Worm (Caenorhabditis elegans) whole organism, L4 larva: Measurements from ENCODE around the gene F48G7.4.

Experiments
- F37D6.2 ChIP-seq: sonication (generic microtip); optimal IDR thresholded peaks from 2 replicates; lab custom pipeline; 2016; ENCODE audit warnings: mild to moderate bottlenecking, missing genetic modification characterization, missing compliant biosample characterization
- Y105C5A.15 ChIP-seq: fragments of 200-800 bp; sonication (Bioruptor generic); IDR thresholded peaks from 2 replicates; pipeline ENCODE4 v1.3.6; 2022; ENCODE audit warnings: missing genetic modification characterization, missing compliant biosample characterization
- ceh-20 ChIP-seq: fragments of 200-800 bp; sonication (Bioruptor generic); IDR thresholded peaks from 2 replicates; pipeline ENCODE4 v1.3.6; 2022; ENCODE audit warnings: missing genetic modification reagents, missing genetic modification characterization, missing compliant biosample characterization
- ceh-32 ChIP-seq: sonication (generic microtip); optimal IDR thresholded peaks from 2 replicates; lab custom pipeline; 2016; ENCODE audit warnings: mild to moderate bottlenecking, missing genetic modification characterization, missing compliant biosample characterization; ENCODE audit not compliant: poor library complexity
- ceh-62 ChIP-seq: sonication (generic microtip); optimal IDR thresholded peaks from 2 replicates; lab custom pipeline; 2017; ENCODE audit warnings: missing biosample characterization, missing genetic modification characterization
- dmd-6 ChIP-seq: fragments of 200-800 bp; sonication (Bioruptor generic); IDR thresholded peaks from 2 replicates; pipeline ENCODE4 v1.3.6; 2022; ENCODE audit warnings: missing genetic modification reagents, missing genetic modification characterization, missing compliant biosample characterization
- dmd-9 ChIP-seq: fragments of 200-800 bp; sonication (Bioruptor generic); IDR thresholded peaks from 2 replicates; pipeline ENCODE4 v1.3.6; 2022; ENCODE audit warnings: missing genetic modification reagents, missing genetic modification characterization, missing compliant biosample characterization
- dpl-1 ChIP-seq: fragments of 150-350 bp; optimal IDR thresholded peaks from 2 replicates; lab custom pipeline; 2014; ENCODE audit warnings: missing biosample characterization, missing genetic modification reagents, missing genetic modification characterization
- duxl-1 ChIP-seq: sonication (generic microtip); optimal IDR thresholded peaks from 2 replicates; lab custom pipeline; 2016; ENCODE audit warnings: mild to moderate bottlenecking, missing genetic modification characterization, moderate library complexity, missing compliant biosample characterization; ENCODE audit not compliant: poor library complexity
- dve-1 ChIP-seq: sonication (generic microtip); optimal IDR thresholded peaks from 2 replicates; lab custom pipeline; 2017; ENCODE audit warnings: antibody characterized with exemption, mild to moderate bottlenecking, missing genetic modification characterization, missing compliant biosample characterization; ENCODE audit not compliant: insufficient read depth
- egl-27 ChIP-seq: sonication (generic microtip); optimal IDR thresholded peaks from 3 replicates; lab custom pipeline; 2017; ENCODE audit warnings: missing biosample characterization, missing genetic modification reagents, missing genetic modification characterization
- fkh-10 ChIP-seq: fragments of 150-350 bp; optimal IDR thresholded peaks from 2 replicates; lab custom pipeline; 2014; ENCODE audit warnings: missing biosample characterization, missing genetic modification reagents, missing genetic modification characterization
- hif-1 ChIP-seq, 2 experiments: sonication (generic microtip); optimal IDR thresholded peaks; 2 replicates each; lab custom pipeline; 2016 to 2017; ENCODE audit warnings: missing compliant biosample characterization in 2 of 2, missing genetic modification characterization in 2 of 2, missing genetic modification reagents in 2 of 2, missing genotype in 2 of 2, mild to moderate bottlenecking in 1 of 2
- hlh-11 ChIP-seq: fragments of 200-800 bp; sonication (Bioruptor generic); optimal IDR thresholded peaks from 2 replicates; lab custom pipeline; 2018; ENCODE audit warnings: mild to moderate bottlenecking, missing genetic modification characterization, missing compliant biosample characterization
- hlh-30 ChIP-seq: sonication (generic microtip); optimal IDR thresholded peaks from 2 replicates; lab custom pipeline; 2017; ENCODE audit warnings: antibody characterized with exemption, mild to moderate bottlenecking, missing genetic modification characterization, missing compliant biosample characterization; ENCODE audit not compliant: insufficient read depth
- hmg-1.1 ChIP-seq: fragments of 200-800 bp; sonication (Bioruptor generic); IDR thresholded peaks from 2 replicates; pipeline ENCODE4 v1.3.6; 2022; ENCODE audit warnings: missing genetic modification reagents, missing genetic modification characterization, missing compliant biosample characterization
- jun-1 ChIP-seq: fragments of 150-350 bp; optimal IDR thresholded peaks from 2 replicates; lab custom pipeline; 2014; ENCODE audit warnings: missing biosample characterization, missing genetic modification reagents, missing genetic modification characterization
- lin-13 ChIP-seq: fragments of 150-350 bp; optimal IDR thresholded peaks from 2 replicates; lab custom pipeline; 2014; ENCODE audit warnings: missing biosample characterization, missing genetic modification reagents, missing genetic modification characterization
- lin-15B ChIP-seq: fragments of 150-350 bp; sonication (generic microtip); optimal IDR thresholded peaks from 3 replicates; lab custom pipeline; 2014; ENCODE audit warnings: missing biosample characterization, missing genetic modification characterization
- lir-3 ChIP-seq: sonication (generic microtip); optimal IDR thresholded peaks from 2 replicates; lab custom pipeline; 2016; ENCODE audit warnings: mild to moderate bottlenecking, missing genetic modification characterization, missing compliant biosample characterization
- lsy-2 ChIP-seq, 2 experiments: fragments of 150-350 bp in 1 of 2; sonication (generic microtip) in 1 of 2; optimal IDR thresholded peaks; 2 replicates each; lab custom pipeline; 2014 to 2017; ENCODE audit warnings: missing biosample characterization in 2 of 2, missing genetic modification characterization in 2 of 2
- mdl-1 ChIP-seq, 2 experiments: fragments of 150-350 bp in 1 of 2; sonication (generic microtip) in 1 of 2; optimal IDR thresholded peaks; 2 replicates each; lab custom pipeline; 2014 to 2017; ENCODE audit warnings: missing biosample characterization in 2 of 2, missing genetic modification characterization in 2 of 2
- mep-1 ChIP-seq: fragments of 150-350 bp; sonication (generic microtip); optimal IDR thresholded peaks from 3 replicates; lab custom pipeline; 2014; ENCODE audit warnings: missing biosample characterization, missing genetic modification characterization
- mes-2 ChIP-seq: sonication (generic microtip); optimal IDR thresholded peaks from 2 replicates; lab custom pipeline; 2016; ENCODE audit warnings: missing genotype, mild to moderate bottlenecking, missing genetic modification characterization, missing compliant biosample characterization; ENCODE audit not compliant: poor library complexity, severe bottlenecking
- nhr-102 ChIP-seq: sonication (generic microtip); optimal IDR thresholded peaks from 2 replicates; lab custom pipeline; 2016; ENCODE audit warnings: mild to moderate bottlenecking, missing genetic modification characterization, moderate library complexity, missing compliant biosample characterization
- nhr-11 ChIP-seq: fragments of 150-350 bp; optimal IDR thresholded peaks from 2 replicates; lab custom pipeline; 2014; ENCODE audit warnings: missing biosample characterization, missing genetic modification characterization
- nhr-25 ChIP-seq: sonication (generic microtip); optimal IDR thresholded peaks from 2 replicates; lab custom pipeline; 2017; ENCODE audit warnings: missing genetic modification characterization, mild to moderate bottlenecking, missing compliant biosample characterization, antibody characterized with exemption, moderate library complexity, borderline replicate concordance; ENCODE audit not compliant: insufficient read depth
- nhr-28 ChIP-seq: fragments of 150-350 bp; optimal IDR thresholded peaks from 2 replicates; lab custom pipeline; 2014; ENCODE audit warnings: missing biosample characterization, missing genetic modification characterization
- nhr-42 ChIP-seq: fragments of 200-800 bp; sonication (Bioruptor generic); IDR thresholded peaks from 2 replicates; pipeline ENCODE4 v1.3.6; 2022; ENCODE audit warnings: missing genetic modification characterization, missing compliant biosample characterization
- nhr-48 ChIP-seq: sonication (generic microtip); optimal IDR thresholded peaks from 2 replicates; lab custom pipeline; 2016; ENCODE audit warnings: mild to moderate bottlenecking, missing genetic modification characterization, missing compliant biosample characterization
- nhr-6 ChIP-seq: fragments of 150-350 bp; optimal IDR thresholded peaks from 2 replicates; lab custom pipeline; 2014; ENCODE audit warnings: missing biosample characterization, missing genetic modification characterization
- php-3 ChIP-seq: fragments of 200-800 bp; sonication (Bioruptor generic); IDR thresholded peaks from 2 replicates; pipeline ENCODE4 v1.3.6; 2022; ENCODE audit warnings: missing genetic modification reagents, missing genetic modification characterization, missing compliant biosample characterization
- rbr-2 ChIP-seq: sonication (generic microtip); optimal IDR thresholded peaks from 2 replicates; lab custom pipeline; 2016; ENCODE audit warnings: missing genotype, missing genetic modification characterization, missing compliant biosample characterization
- saeg-2 ChIP-seq: fragments of 200-800 bp; sonication (Bioruptor generic); IDR thresholded peaks from 2 replicates; pipeline ENCODE4 v1.3.6; 2022; ENCODE audit warnings: missing genetic modification reagents, missing genetic modification characterization, missing compliant biosample characterization
- tag-97 ChIP-seq: fragments of 200-800 bp; sonication (Bioruptor generic); IDR thresholded peaks from 2 replicates; pipeline ENCODE4 v1.3.6; 2022; ENCODE audit warnings: missing genetic modification characterization, missing compliant biosample characterization
- tra-1 ChIP-seq: fragments of 200-800 bp; sonication (Bioruptor generic); IDR thresholded peaks from 2 replicates; pipeline ENCODE4 v1.3.6; 2022; ENCODE audit warnings: missing genetic modification reagents, missing genetic modification characterization, missing compliant biosample characterization
- unc-62 ChIP-seq, 3 experiments: fragments of 150-350 bp in 1 of 3; sonication (generic microtip); optimal IDR thresholded peaks in 2 of 3; peaks in 1 of 3; 1 replicate in 1 of 3; 2 replicates in 2 of 3; lab custom pipeline; 2014 to 2017; ENCODE audit warnings: missing biosample characterization in 3 of 3, missing genetic modification characterization in 3 of 3, missing genetic modification reagents in 3 of 3, missing genotype in 1 of 3

The F48G7.4 gene

ce11 chrV:619054-619453 is at the start of gene F48G7.4:
TSS of gene F48G7.4 (plus strand) at chrV:619453.
- TF ChIP-seq nhr-48: peak; percentile 24
- peak; percentile 18 for TF ChIP-seq nhr-11 (tag; lab: Kevin White, UChicago)
- peak; percentile 73 for TF ChIP-seq mep-1 (tag; lab: Kevin White, UChicago)
- peak; percentile 50 for TF ChIP-seq duxl-1 (tag; lab: Kevin White, UChicago)
- peak; percentile 30 for TF ChIP-seq nhr-6
- no peak for TF ChIP-seq nhr-25 (tag; lab: Kevin White, UChicago)
- TF ChIP-seq hif-1 (tag; optimal IDR thresholded peaks at IDR 0.05; lab: Kevin White, UChicago): peak in 1 of 2 experiments; percentile 26
- TF ChIP-seq unc-62 (GFP tag; optimal IDR thresholded peaks at IDR 0.05 in 1 of 2; lab: Kevin White, UChicago): peak in 1 of 2 experiments; percentile 99
- no peak for TF ChIP-seq unc-62 (tag; optimal IDR thresholded peaks at IDR 0.05; lab: Kevin White, UChicago)
- TF ChIP-seq mes-2 (tag; lab: Kevin White, UChicago): peak; percentile 56
- peak; percentile 75 for TF ChIP-seq dmd-6
- no peak for TF ChIP-seq nhr-42 (GFP tag; lab: Robert Waterston, UW)
- peak; percentile 40 to 76 for TF ChIP-seq lsy-2 (tag; optimal IDR thresholded peaks at IDR 0.05; lab: Kevin White, UChicago)
- TF ChIP-seq dpl-1 (GFP tag; lab: Kevin White, UChicago): peak; percentile 10
- TF ChIP-seq hlh-11 (tag; lab: Kevin White, UChicago): peak; percentile 71
- 0 out of 2 replicates have a peak, but pooled peaks have one; percentile 33 for TF ChIP-seq tag-97
- no peak for TF ChIP-seq dmd-9 (GFP tag; lab: Robert Waterston, UW)
- TF ChIP-seq fkh-10 (GFP tag; lab: Kevin White, UChicago): peak; percentile 65
- peak; percentile 84 for TF ChIP-seq rbr-2 (tag; lab: Kevin White, UChicago)
- TF ChIP-seq ceh-62 (tag; lab: Kevin White, UChicago): no peak
- TF ChIP-seq dve-1 (tag; lab: Kevin White, UChicago): peak; percentile 47
- TF ChIP-seq nhr-28: peak; percentile 74
- no peak for TF ChIP-seq Y105C5A.15 (GFP tag; lab: Robert Waterston, UW)
- TF ChIP-seq F37D6.2 (tag; lab: Kevin White, UChicago): peak; percentile 15
- TF ChIP-seq hlh-30 (tag; lab: Kevin White, UChicago): peak; percentile 79
- peak; percentile 77 for TF ChIP-seq tra-1 (GFP tag; lab: Robert Waterston, UW)
- TF ChIP-seq hmg-1.1 (GFP tag; lab: Robert Waterston, UW): peak; percentile 56; the same call in 1 of the 2 replicates
- TF ChIP-seq lin-15B (tag; lab: Kevin White, UChicago): no peak
- no peak for TF ChIP-seq egl-27 (tag; lab: Kevin White, UChicago)
- peak in 1 of 2 experiments; percentile 60 for TF ChIP-seq mdl-1 (tag; optimal IDR thresholded peaks at IDR 0.05; lab: Kevin White, UChicago)
- peak; percentile 60; the same call in 1 of the 2 replicates for TF ChIP-seq ceh-20 (GFP tag; lab: Robert Waterston, UW)

- TF ChIP-seq rbr-2 (tag; lab: Kevin White, UChicago) (no peak), mep-1 (tag; lab: Kevin White, UChicago) (no peak), saeg-2 (GFP tag; lab: Robert Waterston, UW) (no peak), lir-3 (no peak)
These were observed 44.6 kb upstream of the F48G7.4 start, which contains the start of gene C14C6.13 for ce11 chrV:574639-575038. TSS of gene C14C6.13 (minus strand) at chrV:574739.

DNA sequence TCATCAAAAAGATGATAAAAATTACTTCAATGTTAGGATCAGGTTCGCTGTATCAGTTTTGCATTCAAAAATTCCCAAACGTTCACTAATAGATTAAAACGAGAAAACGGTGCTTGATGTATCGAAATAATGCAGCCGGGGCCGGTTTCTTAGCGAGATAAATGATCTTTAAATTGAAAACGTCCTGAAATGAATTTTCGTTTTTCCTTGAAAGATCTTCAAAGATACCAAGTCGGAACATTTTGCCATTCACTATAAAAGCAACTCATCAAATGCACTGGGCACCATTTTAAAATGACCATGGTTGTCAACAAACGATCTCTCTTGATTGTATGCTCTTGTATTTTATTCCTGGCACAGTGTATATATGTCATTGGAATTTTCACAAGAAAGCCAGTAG is 43.2 kb upstream of the F48G7.4 start, which contains the start of gene K06H6.5:
Gene K06H6.5 (plus strand): TSS at position 301 of the 400 bp plus-strand sequence.
- TF ChIP-seq nhr-102 (tag; lab: Kevin White, UChicago): no peak
- TF ChIP-seq jun-1: no peak
- no peak for TF ChIP-seq php-3 (GFP tag; lab: Robert Waterston, UW)
- TF ChIP-seq egl-27 (tag; lab: Kevin White, UChicago): no peak
- no peak for TF ChIP-seq tag-97
- TF ChIP-seq ceh-32 (tag; lab: Kevin White, UChicago): no peak
- no peak for TF ChIP-seq dve-1 (tag; lab: Kevin White, UChicago)
- no peak for TF ChIP-seq saeg-2 (GFP tag; lab: Robert Waterston, UW)
- TF ChIP-seq lin-13 (GFP tag; lab: Kevin White, UChicago): no peak
